Worm (Caenorhabditis elegans) whole organism, L1 larva: ENCODE results near the gene cng-3.

Source experiments
- aha-1 ChIP-seq: fragments of 150-350 bp; optimal IDR thresholded peaks from 2 replicates; lab custom pipeline; 2014; ENCODE audit warnings: missing biosample characterization, missing genetic modification characterization
- ama-1 ChIP-seq: fragments of 150-350 bp; optimal IDR thresholded peaks from 2 replicates; lab custom pipeline; 2014
- ceh-90 ChIP-seq: sonication (generic microtip); optimal IDR thresholded peaks from 2 replicates; lab custom pipeline; 2016; ENCODE audit warnings: missing genetic modification characterization, missing compliant biosample characterization
- ces-1 ChIP-seq: fragments of 150-350 bp; optimal IDR thresholded peaks from 2 replicates; lab custom pipeline; 2014; ENCODE audit warnings: missing biosample characterization, missing genetic modification reagents, missing genetic modification characterization
- elt-2 ChIP-seq: sonication (generic microtip); optimal IDR thresholded peaks from 2 replicates; lab custom pipeline; 2016; ENCODE audit warnings: missing genetic modification characterization, mild to moderate bottlenecking, inconsistent platforms, missing compliant biosample characterization, missing genetic modification reagents
- elt-3 ChIP-seq, 6 experiments: fragments of 150-350 bp in 1 of 6; sonication (generic microtip); optimal IDR thresholded peaks; 2 replicates each; lab custom pipeline; 2017 to 2018; ENCODE audit warnings: missing biosample characterization in 6 of 6, missing genetic modification characterization in 6 of 6, inconsistent platforms in 1 of 6
- hlh-17 ChIP-seq: fragments of 200-800 bp; sonication (Bioruptor generic); optimal IDR thresholded peaks from 2 replicates; lab custom pipeline; 2018; ENCODE audit warnings: missing genetic modification characterization, mild to moderate bottlenecking, missing compliant biosample characterization, moderate library complexity, borderline replicate concordance
- jun-1 ChIP-seq: fragments of 150-350 bp; optimal IDR thresholded peaks from 2 replicates; lab custom pipeline; 2014; ENCODE audit warnings: missing biosample characterization, missing genetic modification reagents, missing genetic modification characterization
- mep-1 ChIP-seq: fragments of 150-350 bp; optimal IDR thresholded peaks from 2 replicates; lab custom pipeline; 2014; ENCODE audit warnings: missing biosample characterization, missing genetic modification characterization
- nhr-28 ChIP-seq: fragments of 150-350 bp; optimal IDR thresholded peaks from 2 replicates; lab custom pipeline; 2014; ENCODE audit warnings: missing biosample characterization, missing genetic modification characterization
- pqm-1 ChIP-seq: sonication (generic microtip); optimal IDR thresholded peaks from 3 replicates; lab custom pipeline; 2017; ENCODE audit warnings: missing biosample characterization, missing genetic modification characterization
- skn-1 ChIP-seq: fragments of 150-350 bp; optimal IDR thresholded peaks from 2 replicates; lab custom pipeline; 2014; ENCODE audit warnings: missing biosample characterization, missing genetic modification characterization
- snu-23 ChIP-seq: sonication (generic microtip); optimal IDR thresholded peaks from 2 replicates; lab custom pipeline; 2016; ENCODE audit warnings: missing genetic modification characterization, missing compliant biosample characterization
- unc-62 ChIP-seq: fragments of 150-350 bp; optimal IDR thresholded peaks from 2 replicates; lab custom pipeline; 2014; ENCODE audit warnings: missing biosample characterization, missing genetic modification reagents, missing genetic modification characterization

- TF ChIP-seq ama-1 (lab: Kevin White, UChicago): no peak
- no peak for TF ChIP-seq mep-1 (tag; lab: Kevin White, UChicago)
- TF ChIP-seq pqm-1: no peak
- TF ChIP-seq elt-2 (tag; lab: Kevin White, UChicago): peak; percentile 51
- no peak for TF ChIP-seq snu-23 (GFP tag; lab: Kevin White, UChicago)
- no peak for TF ChIP-seq hlh-17 (GFP tag; lab: Kevin White, UChicago)
- TF ChIP-seq aha-1 (tag; lab: Kevin White, UChicago): no peak
- no peak for TF ChIP-seq unc-62 (GFP tag; lab: Kevin White, UChicago)
- no peak for TF ChIP-seq skn-1
- TF ChIP-seq nhr-28 (tag; lab: Kevin White, UChicago): no peak
- no peak for TF ChIP-seq jun-1 (tag; lab: Kevin White, UChicago)
- no peak for TF ChIP-seq elt-3 (tag; optimal IDR thresholded peaks at IDR 0.05; lab: Kevin White, UChicago)
- no peak for TF ChIP-seq ceh-90
- no peak for TF ChIP-seq ces-1 (GFP tag; lab: Kevin White, UChicago)
Observed at ce11 chrIV:9527002-9527401, 46.2 kb upstream of the cng-3 start.
